Worm (Caenorhabditis elegans) whole organism, midembryonic: Measurements from ENCODE around the gene twk-7.

Experiments used
- T22C8.4 ChIP-seq: fragments of 200-800 bp; sonication (Bioruptor generic); IDR thresholded peaks from 2 replicates; pipeline ENCODE4 v1.3.6; 2022; ENCODE audit warnings: missing genetic modification characterization, missing compliant biosample characterization
- cog-1 ChIP-seq: sonication (generic microtip); optimal IDR thresholded peaks from 2 replicates; lab custom pipeline; 2016; ENCODE audit warnings: missing genetic modification characterization, missing compliant biosample characterization
- flt-1 ChIP-seq: fragments of 200-800 bp; sonication (Bioruptor generic); IDR thresholded peaks from 2 replicates; pipeline ENCODE4 v1.3.6; 2022; ENCODE audit warnings: missing genetic modification characterization, missing compliant biosample characterization
- med-1 ChIP-seq: sonication (generic microtip); optimal IDR thresholded peaks from 2 replicates; lab custom pipeline; 2017; ENCODE audit warnings: missing genetic modification characterization, mild to moderate bottlenecking, missing compliant biosample characterization, antibody characterized with exemption, missing genetic modification reagents; ENCODE audit not compliant: insufficient read depth
- ref-1 ChIP-seq: fragments of 200-800 bp; sonication (Bioruptor generic); conservative IDR thresholded peaks from 2 replicates; pipeline ENCODE4 v1.3.6; 2022; ENCODE audit warnings: missing genetic modification reagents, missing genetic modification characterization, missing compliant biosample characterization
- ztf-23 ChIP-seq: fragments of 200-800 bp; sonication (Bioruptor generic); IDR thresholded peaks from 2 replicates; pipeline ENCODE4 v1.3.6; 2022; ENCODE audit warnings: missing genetic modification reagents, missing genetic modification characterization, missing compliant biosample characterization

ce11 chrIII:8678371-8678770, 34.8 kb upstream of the twk-7 start:
- TF ChIP-seq ref-1 (GFP tag; lab: Robert Waterston, UW) (peak; percentile 95), T22C8.4 (GFP tag; lab: Robert Waterston, UW) (peak; percentile 96), ztf-23 (peak; percentile 97), cog-1 (tag; lab: Kevin White, UChicago) (peak; percentile 92), med-1 (GFP tag; lab: Kevin White, UChicago) (peak; percentile 84), flt-1 (GFP tag; lab: Robert Waterston, UW) (peak; percentile 99)
